Worm (Caenorhabditis elegans) whole organism, late embryonic: ENCODE data around the gene clec-150.

Experiments used
- C38D4.7 ChIP-seq: fragments of 200-800 bp; sonication (Bioruptor generic); optimal IDR thresholded peaks from 2 replicates; lab custom pipeline; 2018; ENCODE audit warnings: mild to moderate bottlenecking, missing genetic modification characterization, moderate library complexity, missing compliant biosample characterization
- F13H6.1 ChIP-seq: sonication (generic microtip); optimal IDR thresholded peaks from 2 replicates; lab custom pipeline; 2016; ENCODE audit warnings: missing genetic modification characterization, missing compliant biosample characterization
- ama-1 ChIP-seq: fragments of 150-350 bp; optimal IDR thresholded peaks from 2 replicates; lab custom pipeline; 2014
- ceh-19 ChIP-seq: fragments of 200-800 bp; sonication (Bioruptor generic); optimal IDR thresholded peaks from 2 replicates; lab custom pipeline; 2018; ENCODE audit warnings: mild to moderate bottlenecking, missing genetic modification characterization, missing compliant biosample characterization
- ceh-22 ChIP-seq: sonication (generic microtip); optimal IDR thresholded peaks from 2 replicates; lab custom pipeline; 2017; ENCODE audit warnings: missing biosample characterization, missing genetic modification characterization
- ceh-30 ChIP-seq: fragments of 150-350 bp; optimal IDR thresholded peaks from 2 replicates; lab custom pipeline; 2014; ENCODE audit warnings: missing biosample characterization, missing genetic modification characterization
- ceh-34 ChIP-seq: sonication (generic microtip); optimal IDR thresholded peaks from 2 replicates; lab custom pipeline; 2016; ENCODE audit warnings: mild to moderate bottlenecking, missing genetic modification characterization, missing compliant biosample characterization
- ceh-6 ChIP-seq: fragments of 200-800 bp; sonication (Bioruptor generic); optimal IDR thresholded peaks from 2 replicates; lab custom pipeline; 2018; ENCODE audit warnings: mild to moderate bottlenecking, missing genetic modification characterization, missing compliant biosample characterization
- ceh-9 ChIP-seq: sonication (generic microtip); optimal IDR thresholded peaks from 2 replicates; lab custom pipeline; 2016; ENCODE audit warnings: mild to moderate bottlenecking, missing genetic modification characterization, inconsistent platforms, missing compliant biosample characterization
- dve-1 ChIP-seq: sonication (generic microtip); optimal IDR thresholded peaks from 2 replicates; lab custom pipeline; 2017; ENCODE audit warnings: antibody characterized with exemption, mild to moderate bottlenecking, missing genetic modification characterization, missing compliant biosample characterization
- elt-2 ChIP-seq: sonication (generic microtip); optimal IDR thresholded peaks from 2 replicates; lab custom pipeline; 2016; ENCODE audit warnings: missing genetic modification reagents, missing genetic modification characterization, missing compliant biosample characterization
- fax-1 ChIP-seq: sonication (generic microtip); optimal IDR thresholded peaks from 2 replicates; lab custom pipeline; 2016; ENCODE audit warnings: missing genotype, missing genetic modification characterization, missing compliant biosample characterization
- fkh-10 ChIP-seq: fragments of 150-350 bp; optimal IDR thresholded peaks from 2 replicates; lab custom pipeline; 2014; ENCODE audit warnings: missing biosample characterization, missing genetic modification reagents, missing genetic modification characterization
- fkh-6 ChIP-seq: sonication (generic microtip); optimal IDR thresholded peaks from 2 replicates; lab custom pipeline; 2016; ENCODE audit warnings: missing genetic modification characterization, missing compliant biosample characterization
- hlh-13 ChIP-seq: fragments of 200-800 bp; sonication (Bioruptor generic); optimal IDR thresholded peaks from 2 replicates; lab custom pipeline; 2018; ENCODE audit warnings: mild to moderate bottlenecking, missing genetic modification characterization, missing compliant biosample characterization
- hlh-30 ChIP-seq: sonication (generic microtip); optimal IDR thresholded peaks from 2 replicates; lab custom pipeline; 2017; ENCODE audit warnings: antibody characterized with exemption, missing genetic modification characterization, missing compliant biosample characterization; ENCODE audit not compliant: insufficient read depth
- hlh-6 ChIP-seq: sonication (generic microtip); optimal IDR thresholded peaks from 2 replicates; lab custom pipeline; 2016; ENCODE audit warnings: missing genotype, missing genetic modification characterization, missing compliant biosample characterization
- hlh-8 ChIP-seq: sonication (generic microtip); optimal IDR thresholded peaks from 2 replicates; lab custom pipeline; 2016; ENCODE audit warnings: missing genotype, missing genetic modification characterization, missing compliant biosample characterization
- lim-6 ChIP-seq: sonication (generic microtip); optimal IDR thresholded peaks from 2 replicates; lab custom pipeline; 2016; ENCODE audit warnings: missing genetic modification characterization, missing compliant biosample characterization
- lin-11 ChIP-seq: fragments of 200-800 bp; sonication (Bioruptor generic); optimal IDR thresholded peaks from 2 replicates; lab custom pipeline; 2018; ENCODE audit warnings: mild to moderate bottlenecking, missing genetic modification characterization, missing compliant biosample characterization
- madf-2 ChIP-seq: sonication (generic microtip); optimal IDR thresholded peaks from 2 replicates; lab custom pipeline; 2017; ENCODE audit warnings: missing genetic modification characterization, missing compliant biosample characterization
- mec-3 ChIP-seq: sonication (generic microtip); optimal IDR thresholded peaks from 2 replicates; lab custom pipeline; 2016; ENCODE audit warnings: borderline replicate concordance, missing genetic modification characterization, missing compliant biosample characterization
- nfya-1 ChIP-seq: sonication (generic microtip); optimal IDR thresholded peaks from 2 replicates; lab custom pipeline; 2017; ENCODE audit warnings: missing genetic modification characterization, mild to moderate bottlenecking, missing compliant biosample characterization, antibody characterized with exemption, moderate library complexity
- nhr-11 ChIP-seq: fragments of 150-350 bp; optimal IDR thresholded peaks from 2 replicates; lab custom pipeline; 2014; ENCODE audit warnings: missing biosample characterization, missing genetic modification characterization
- nhr-232 ChIP-seq: sonication (generic microtip); optimal IDR thresholded peaks from 2 replicates; lab custom pipeline; 2016; ENCODE audit warnings: missing genetic modification characterization, missing compliant biosample characterization
- odd-2 ChIP-seq: sonication (generic microtip); optimal IDR thresholded peaks from 2 replicates; lab custom pipeline; 2017; ENCODE audit warnings: antibody characterized with exemption, mild to moderate bottlenecking, missing genetic modification characterization, missing compliant biosample characterization
- pat-9 ChIP-seq: fragments of 200-800 bp; sonication (Bioruptor generic); optimal IDR thresholded peaks from 2 replicates; lab custom pipeline; 2018; ENCODE audit warnings: mild to moderate bottlenecking, missing genetic modification characterization, moderate library complexity, missing compliant biosample characterization
- ref-2 ChIP-seq: sonication (generic microtip); optimal IDR thresholded peaks from 2 replicates; lab custom pipeline; 2016; ENCODE audit warnings: missing genetic modification characterization, missing compliant biosample characterization
- sdc-2 ChIP-seq: sonication (generic microtip); optimal IDR thresholded peaks from 2 replicates; lab custom pipeline; 2016; ENCODE audit warnings: missing genotype, missing genetic modification characterization, missing compliant biosample characterization
- sox-2 ChIP-seq: fragments of 200-800 bp; sonication (Bioruptor generic); IDR thresholded peaks from 2 replicates; pipeline ENCODE4 v1.3.6; 2022; ENCODE audit warnings: missing genetic modification reagents, missing genetic modification characterization, missing compliant biosample characterization
- syd-9 ChIP-seq: sonication (generic microtip); optimal IDR thresholded peaks from 2 replicates; lab custom pipeline; 2016; ENCODE audit warnings: mild to moderate bottlenecking, missing genetic modification characterization, moderate library complexity, missing compliant biosample characterization
- tbx-2 ChIP-seq: sonication (generic microtip); optimal IDR thresholded peaks from 2 replicates; lab custom pipeline; 2016; ENCODE audit warnings: missing genetic modification characterization, missing compliant biosample characterization
- ttx-3 ChIP-seq: sonication (generic microtip); optimal IDR thresholded peaks from 2 replicates; lab custom pipeline; 2016; ENCODE audit warnings: missing genetic modification reagents, missing genetic modification characterization, missing compliant biosample characterization
- unc-55 ChIP-seq: sonication (generic microtip); optimal IDR thresholded peaks from 2 replicates; lab custom pipeline; 2017; ENCODE audit warnings: missing biosample characterization, missing genetic modification reagents, missing genetic modification characterization
- zip-5 ChIP-seq: sonication (generic microtip); optimal IDR thresholded peaks from 2 replicates; lab custom pipeline; 2016; ENCODE audit warnings: missing genetic modification characterization, missing compliant biosample characterization
- ztf-16 ChIP-seq: sonication (generic microtip); optimal IDR thresholded peaks from 2 replicates; lab custom pipeline; 2017; ENCODE audit warnings: missing genetic modification characterization, missing compliant biosample characterization

Gene clec-150

DNA sequence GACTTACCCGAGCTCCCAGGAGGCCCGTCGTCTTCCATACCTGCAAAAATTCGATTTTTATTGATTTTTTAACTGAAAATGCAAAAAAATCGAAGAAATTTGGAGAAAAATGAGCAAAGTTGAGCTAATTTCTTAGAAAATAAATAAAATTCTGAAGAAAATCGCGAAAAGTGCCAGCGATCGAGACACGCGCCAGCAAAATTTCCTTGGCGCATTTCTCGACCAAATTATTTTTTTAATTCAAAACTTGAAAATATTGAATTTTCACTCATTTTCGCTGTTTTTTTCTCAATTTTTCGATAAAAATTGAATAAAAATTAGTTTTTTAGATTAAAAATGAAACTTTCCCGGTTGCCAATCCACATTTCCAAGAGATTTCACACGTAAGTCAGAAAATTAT lies 34.7 kb downstream of the clec-150 start, which contains the start of the genes chin-1 and BE0003N10.1:
TSS of gene chin-1 (minus strand) at position 40 of the 400 bp plus-strand sequence.
TSS of gene BE0003N10.1 (plus strand) at position 320 of the 400 bp plus-strand sequence.
- TF ChIP-seq nhr-232, result no peak
- TF ChIP-seq ttx-3 (tag; lab: Kevin White, UChicago), result peak; percentile 5
- TF ChIP-seq ceh-30 (tag; lab: Kevin White, UChicago), result peak; percentile 9

DNA sequence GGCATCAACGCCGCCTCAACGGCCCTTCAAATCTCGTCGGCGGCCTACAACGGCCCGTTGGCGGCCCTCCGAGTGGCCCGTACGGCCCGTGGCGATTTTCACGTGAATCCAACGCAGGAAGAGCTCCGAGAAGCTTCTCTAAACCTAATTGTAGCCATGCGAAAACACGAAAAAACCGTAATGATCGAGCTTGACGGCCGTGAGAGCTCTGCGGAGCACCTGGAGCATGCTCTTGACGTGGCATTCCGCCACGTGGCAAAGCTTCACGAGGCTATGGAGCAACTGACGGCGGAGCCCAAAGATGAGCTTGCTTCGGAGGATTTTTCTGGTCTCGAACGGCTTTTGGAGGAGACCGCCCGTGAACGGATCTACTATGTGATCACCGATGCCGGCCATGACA lies 37.6 kb downstream of the clec-150 start:
- no peak for TF ChIP-seq lim-6
- TF ChIP-seq, all 69 proteins: peak for 0

DNA sequence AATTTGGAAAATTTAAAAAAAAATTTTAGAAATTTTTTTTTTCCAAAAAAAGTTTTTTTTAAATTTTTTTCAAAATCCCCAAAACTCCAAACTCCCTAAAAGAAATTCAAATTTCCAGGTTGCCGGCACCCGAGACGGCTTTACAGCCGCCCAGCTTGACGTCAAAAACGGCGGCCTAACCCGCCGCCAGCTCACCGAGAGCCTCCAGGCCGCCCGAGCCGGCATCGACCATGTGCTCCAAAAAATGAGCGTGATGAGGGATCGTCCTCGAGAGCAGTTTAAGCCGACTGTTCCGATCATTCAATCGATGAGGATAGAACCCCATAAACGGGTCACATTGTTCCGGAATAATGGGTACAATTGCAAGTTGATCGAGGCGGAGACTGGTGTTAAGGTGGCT lies 41.3 kb downstream of the clec-150 start:
- no peak for TF ChIP-seq fkh-6 (tag; lab: Kevin White, UChicago)
- TF ChIP-seq madf-2 (tag; lab: Kevin White, UChicago), result no peak
- no peak for TF ChIP-seq hlh-30 (tag; lab: Kevin White, UChicago)
- TF ChIP-seq ama-1 (lab: Kevin White, UChicago), result no peak
- no peak for TF ChIP-seq sdc-2
- TF ChIP-seq elt-2, result no peak
- TF ChIP-seq ceh-9, result no peak
- TF ChIP-seq lim-6, result no peak
- TF ChIP-seq lin-11 (tag; lab: Kevin White, UChicago), result no peak
- no peak for TF ChIP-seq nfya-1
- no peak for TF ChIP-seq zip-5
- no peak for TF ChIP-seq ceh-34 (tag; lab: Kevin White, UChicago)
- no peak for TF ChIP-seq syd-9 (tag; lab: Kevin White, UChicago)
- no peak for TF ChIP-seq hlh-13 (GFP tag; lab: Kevin White, UChicago)
- no peak for TF ChIP-seq hlh-6 (tag; lab: Kevin White, UChicago)
- no peak for TF ChIP-seq ceh-30 (tag; lab: Kevin White, UChicago)
- no peak for TF ChIP-seq F13H6.1 (tag; lab: Kevin White, UChicago)
- no peak for TF ChIP-seq ceh-6 (GFP tag; lab: Kevin White, UChicago)

DNA sequence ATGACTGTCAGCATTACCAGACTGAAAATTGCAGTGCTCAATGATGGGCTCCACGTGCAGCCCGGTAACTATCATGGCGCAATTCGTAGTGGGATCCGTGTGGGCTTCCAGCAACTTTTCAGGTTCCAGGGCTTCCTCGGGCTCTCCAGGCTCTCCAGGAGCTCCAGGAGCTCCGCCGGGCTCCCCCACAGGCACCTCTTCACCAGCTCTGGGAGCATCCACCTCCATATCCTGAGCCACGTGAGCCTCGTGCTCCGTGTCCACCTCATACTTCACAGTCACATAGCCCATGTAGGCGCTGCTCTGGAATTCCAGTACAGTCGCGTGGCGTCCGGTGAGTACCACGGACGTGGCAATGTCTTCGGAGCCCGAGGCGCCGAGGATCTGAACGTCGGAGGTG lies 49.4 kb downstream of the clec-150 start:
- TF ChIP-seq C38D4.7 (GFP tag; lab: Kevin White, UChicago) (no peak), mec-3 (tag; lab: Kevin White, UChicago) (peak; percentile 35)

DNA sequence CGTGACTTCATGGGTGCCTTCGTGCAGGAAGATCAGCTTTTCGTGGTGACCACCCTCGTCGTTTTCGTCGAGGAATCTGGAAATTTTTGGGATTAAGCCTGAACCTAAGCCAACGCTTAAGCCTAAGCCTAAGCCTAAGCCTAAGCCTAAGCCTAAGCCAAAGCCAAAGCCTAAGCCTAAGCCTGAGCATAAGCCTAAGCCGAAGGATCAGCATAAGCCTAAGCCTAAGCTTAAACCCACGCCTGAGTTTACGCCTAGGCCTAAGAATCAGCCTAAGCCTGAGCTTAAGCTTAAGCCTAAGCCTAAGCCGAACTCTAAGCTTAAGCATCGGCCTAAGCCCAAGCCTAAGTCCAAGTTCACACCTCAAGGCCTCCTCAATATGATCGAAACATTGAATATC lies 49.8 kb downstream of the clec-150 start:
- TF ChIP-seq nhr-11 (no peak), dve-1 (tag; lab: Kevin White, UChicago) (peak; percentile 97)
- TF ChIP-seq, all 69 proteins: peak for 1

- TF ChIP-seq unc-55 (GFP tag; lab: Kevin White, UChicago), result no peak
- TF ChIP-seq ceh-19 (GFP tag; lab: Kevin White, UChicago), result peak; percentile 2
- TF ChIP-seq fkh-10 (GFP tag; lab: Kevin White, UChicago), result no peak
- TF ChIP-seq sox-2, result peak; percentile 57
These were observed 50.6 kb downstream of the clec-150 start, which contains the start of gene fbxo-11.2 for ce11 chrIII:1053067-1053466. Gene fbxo-11.2 (minus strand): TSS chrIII:1053242.

DNA sequence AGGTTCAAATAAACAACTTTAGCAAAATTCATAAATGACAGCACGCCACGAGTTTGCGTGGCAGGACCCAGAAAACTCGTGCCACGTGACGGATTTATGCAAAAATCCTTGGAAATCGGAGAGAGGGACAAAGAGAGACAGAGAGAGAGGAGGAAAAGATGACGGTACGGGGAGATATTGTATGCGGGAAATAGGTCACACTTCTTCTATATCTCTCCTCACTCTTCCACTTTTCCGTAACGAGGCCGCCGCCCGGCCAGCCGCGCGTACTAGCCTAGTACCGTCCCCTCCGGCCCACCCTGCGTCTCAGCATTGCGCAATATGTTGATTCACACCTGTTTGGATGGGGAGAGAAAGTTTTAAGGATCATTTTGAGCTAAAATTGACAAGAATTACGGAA lies 51.6 kb downstream of the clec-150 start:
- TF ChIP-seq nhr-232 (no peak), hlh-8 (tag; lab: Kevin White, UChicago) (no peak), pat-9 (tag; lab: Kevin White, UChicago) (no peak), F13H6.1 (tag; lab: Kevin White, UChicago) (no peak), lin-11 (tag; lab: Kevin White, UChicago) (no peak), fax-1 (tag; lab: Kevin White, UChicago) (no peak), sox-2 (no peak), odd-2 (tag; lab: Kevin White, UChicago) (no peak), nfya-1 (peak; percentile 39), tbx-2 (peak; percentile 45), hlh-30 (tag; lab: Kevin White, UChicago) (peak; percentile 75), elt-2 (no peak), ztf-16 (tag; lab: Kevin White, UChicago) (no peak), hlh-6 (tag; lab: Kevin White, UChicago) (no peak), ref-2 (tag; lab: Kevin White, UChicago) (peak; percentile 47), ceh-22 (tag; lab: Kevin White, UChicago) (no peak)
- TF ChIP-seq, all 69 proteins: peak for 4
